In the genomic region with DNA sequence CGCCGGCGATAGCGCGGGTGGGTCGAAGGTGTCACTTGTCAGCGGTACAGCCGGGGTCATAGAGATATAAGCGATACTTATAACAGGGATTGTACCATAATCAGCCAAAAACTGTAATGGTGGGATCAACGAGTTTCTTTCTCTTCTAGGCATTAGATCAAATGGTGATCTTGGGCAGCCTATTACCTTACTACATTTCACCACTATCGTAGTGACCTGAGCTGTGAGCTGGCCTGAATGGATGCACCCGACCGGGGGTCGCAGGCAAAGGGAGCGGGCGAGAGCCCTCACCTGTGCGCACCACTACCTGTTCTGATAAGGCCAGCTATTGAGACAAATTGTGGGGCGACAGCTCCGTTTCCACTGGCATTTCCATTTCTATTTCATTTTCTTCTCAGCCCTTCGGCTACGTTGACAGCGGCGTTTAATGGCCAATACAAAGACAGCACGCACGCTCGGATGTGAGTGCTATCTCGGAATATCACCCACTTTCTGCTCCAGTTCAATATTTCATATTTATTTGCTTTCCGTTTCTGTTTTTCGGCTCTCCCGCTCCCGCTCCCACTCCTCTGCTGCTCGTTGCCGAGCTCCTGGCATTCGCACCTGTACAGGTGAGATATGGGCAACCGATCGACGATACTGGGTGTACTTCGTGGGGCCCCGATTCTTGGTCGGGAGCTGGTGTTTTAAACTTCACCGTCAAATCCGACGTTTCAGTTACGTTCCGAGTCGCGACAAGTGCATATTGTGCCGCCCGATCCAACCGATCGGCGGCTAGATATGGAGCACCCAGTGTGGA, we compare ENCODE assay signal across 2 fruit fly cellular contexts.
TF ChIP-seq lines count a peak whose summit lies in the region.

No protein-coding gene starts in this region.

TF ChIP-seq in whole organism, embryonic, 481 proteins besides CTCF, POLR2A, EP300 and RAD21 (continued from another document and continues in another):
- TF ChIP-seq mld (GFP tag; IDR thresholded peaks at IDR 0.05; lab: Robert Waterston, UW; ENCODE audit: partially characterized antibody) (no peak), B-H2 (GFP tag; optimal IDR thresholded peaks at IDR 0.05; lab: Kevin White, UChicago) (no peak), grn (GFP tag; optimal IDR thresholded peaks at IDR 0.05; lab: Kevin White, UChicago) (peak; percentile 31), tgo (GFP tag; IDR thresholded peaks at IDR 0.05; lab: Robert Waterston, UW) (peak; percentile 79), CG9817 (tag; optimal IDR thresholded peaks at IDR 0.05; lab: Kevin White, UChicago) (peak; percentile 23), odd (GFP tag; optimal IDR thresholded peaks at IDR 0.05; lab: Kevin White, UChicago) (peak; percentile 61), CG32532 (GFP tag; IDR thresholded peaks at IDR 0.05; lab: Robert Waterston, UW) (peak; percentile 65), kah (GFP tag; optimal IDR thresholded peaks at IDR 0.05; lab: Kevin White, UChicago) (peak; percentile 48), zen2 (GFP tag; IDR thresholded peaks at IDR 0.05; lab: Robert Waterston, UW; ENCODE audit: partially characterized antibody) (no peak), exex (tag; optimal IDR thresholded peaks at IDR 0.05; lab: Kevin White, UChicago) (peak; percentile 46), nerfin-1 (tag; optimal IDR thresholded peaks at IDR 0.05; lab: Kevin White, UChicago) (peak; percentile 66), sima (GFP tag; optimal IDR thresholded peaks at IDR 0.05; lab: Kevin White, UChicago) (no peak), crc (GFP tag; optimal IDR thresholded peaks at IDR 0.05; lab: Kevin White, UChicago) (peak; percentile 67), CG31224 (GFP tag; IDR thresholded peaks at IDR 0.05; lab: Robert Waterston, UW) (peak; percentile 67), Taf1 (GFP tag; IDR thresholded peaks at IDR 0.05; lab: Robert Waterston, UW) (peak; percentile 53; the same call in 1 of the 2 replicates), Dfd (GFP tag; optimal IDR thresholded peaks at IDR 0.05; lab: Kevin White, UChicago) (no peak), CG6689 (GFP tag; IDR thresholded peaks at IDR 0.05; lab: Robert Waterston, UW) (peak; percentile 88), NfI (GFP tag; optimal IDR thresholded peaks at IDR 0.05; lab: Kevin White, UChicago) (peak; percentile 64), Sry-β (GFP tag; optimal IDR thresholded peaks at IDR 0.05; lab: Kevin White, UChicago) (peak; percentile 41), usp (GFP tag; optimal IDR thresholded peaks at IDR 0.05; lab: Kevin White, UChicago) (no peak), shn (GFP tag; optimal IDR thresholded peaks at IDR 0.05; lab: Kevin White, UChicago) (peak; percentile 47), Mrtf (GFP tag; IDR thresholded peaks at IDR 0.05; lab: Robert Waterston, UW) (peak; percentile 71), CG14441 (GFP tag; IDR thresholded peaks at IDR 0.05; lab: Robert Waterston, UW) (peak; percentile 80), tap (tag; optimal IDR thresholded peaks at IDR 0.05; lab: Kevin White, UChicago) (peak; percentile 71), pros (GFP tag; optimal IDR thresholded peaks at IDR 0.05; lab: Kevin White, UChicago) (no peak), lilli (GFP tag; optimal IDR thresholded peaks at IDR 0.05; lab: Kevin White, UChicago) (peak; percentile 75), PHDP (tag; optimal IDR thresholded peaks at IDR 0.05; lab: Kevin White, UChicago) (peak; percentile 53), CG3407 (GFP tag; optimal IDR thresholded peaks at IDR 0.05; lab: Kevin White, UChicago) (peak; percentile 71), gt (GFP tag; IDR thresholded peaks at IDR 0.05; lab: Robert Waterston, UW) (peak; percentile 68), kni (GFP tag; optimal IDR thresholded peaks at IDR 0.05; lab: Kevin White, UChicago) (peak; percentile 22), CG4707 (GFP tag; optimal IDR thresholded peaks at IDR 0.05; lab: Kevin White, UChicago) (peak; percentile 64), CG16779 (GFP tag; IDR thresholded peaks at IDR 0.05; lab: Robert Waterston, UW) (0 out of 2 replicates have a peak, but pooled peaks have one; percentile 47), CG15601 (tag; optimal IDR thresholded peaks at IDR 0.05; lab: Kevin White, UChicago) (peak; percentile 79), Xrp1 (GFP tag; IDR thresholded peaks at IDR 0.05; lab: Robert Waterston, UW) (peak; percentile 93), CG3281 (GFP tag; optimal IDR thresholded peaks at IDR 0.05; lab: Kevin White, UChicago) (peak; percentile 59), CG13894 (tag; optimal IDR thresholded peaks at IDR 0.05; lab: Kevin White, UChicago) (no peak), vnd (GFP tag; IDR thresholded peaks at IDR 0.05; lab: Robert Waterston, UW; ENCODE audit: partially characterized antibody) (no peak), hb (GFP tag; IDR thresholded peaks at IDR 0.05; lab: Robert Waterston, UW; ENCODE audit: partially characterized antibody) (no peak), ttk (GFP tag; IDR thresholded peaks at IDR 0.05; lab: Robert Waterston, UW) (peak; percentile 87), dysf (GFP tag; IDR thresholded peaks at IDR 0.05; lab: Robert Waterston, UW) (peak; percentile 82), scrt (GFP tag; optimal IDR thresholded peaks at IDR 0.05; lab: Kevin White, UChicago) (peak; percentile 33), Elba2 (GFP tag; optimal IDR thresholded peaks at IDR 0.05; lab: Kevin White, UChicago) (no peak), br (optimal IDR thresholded peaks at IDR 0.05; lab: Kevin White, UChicago) (no peak), CG9876 (GFP tag; optimal IDR thresholded peaks at IDR 0.05; lab: Kevin White, UChicago) (peak; percentile 24), C15 (GFP tag; IDR thresholded peaks at IDR 0.05; lab: Robert Waterston, UW) (peak; percentile 53; the same call in 1 of the 3 replicates), CG17186 (GFP tag; optimal IDR thresholded peaks at IDR 0.05; lab: Kevin White, UChicago) (peak; percentile 63), her (GFP tag; optimal IDR thresholded peaks at IDR 0.05; lab: Kevin White, UChicago) (peak; percentile 53), tup (GFP tag; optimal IDR thresholded peaks at IDR 0.05; lab: Kevin White, UChicago) (peak; percentile 40), jigr1 (GFP tag; IDR thresholded peaks at IDR 0.05; lab: Robert Waterston, UW) (peak; percentile 81; the same call in 2 of the 3 replicates), CG17568 (GFP tag; optimal IDR thresholded peaks at IDR 0.05; lab: Kevin White, UChicago) (no peak), danr (GFP tag; IDR thresholded peaks at IDR 0.05; lab: Robert Waterston, UW) (peak; percentile 78; the same call in 1 of the 2 replicates), CG14014 (GFP tag; IDR thresholded peaks at IDR 0.05; lab: Robert Waterston, UW) (peak; percentile 76), ash1 (GFP tag; optimal IDR thresholded peaks at IDR 0.05; lab: Kevin White, UChicago) (no peak), CG16863 (GFP tag; optimal IDR thresholded peaks at IDR 0.05; lab: Kevin White, UChicago) (peak; percentile 84), crp (GFP tag; optimal IDR thresholded peaks at IDR 0.05; lab: Kevin White, UChicago) (peak in 1 of 2 experiments; percentile 23), CG6683 (GFP tag; optimal IDR thresholded peaks at IDR 0.05; lab: Kevin White, UChicago) (peak; percentile 50), gfzf (GFP tag; optimal IDR thresholded peaks at IDR 0.05; lab: Kevin White, UChicago) (no peak), CG15269 (tag; optimal IDR thresholded peaks at IDR 0.05; lab: Kevin White, UChicago) (peak; percentile 70), nmo (GFP tag; optimal IDR thresholded peaks at IDR 0.05; lab: Kevin White, UChicago) (peak; percentile 83), gcm2 (GFP tag; optimal IDR thresholded peaks at IDR 0.05; lab: Kevin White, UChicago) (no peak)

TF ChIP-seq in whole organism, prepupa, 60 proteins besides CTCF, POLR2A, EP300 and RAD21 (continued from another document):
- no peak for TF ChIP-seq dsx (GFP tag; optimal IDR thresholded peaks at IDR 0.05; lab: Kevin White, UChicago; ENCODE audit: poor library complexity, severe bottlenecking)
- TF ChIP-seq CG7368 (GFP tag; optimal IDR thresholded peaks at IDR 0.05; lab: Kevin White, UChicago): peak; percentile 41
- peak; percentile 28 for TF ChIP-seq topi (GFP tag; optimal IDR thresholded peaks at IDR 0.05; lab: Kevin White, UChicago)
- peak; percentile 37; the same call in 1 of the 3 replicates for TF ChIP-seq CG8119 (GFP tag; IDR thresholded peaks at IDR 0.05; lab: Robert Waterston, UW)
- peak; percentile 12 for TF ChIP-seq CG1621 (tag; optimal IDR thresholded peaks at IDR 0.05; lab: Kevin White, UChicago)
- no peak for TF ChIP-seq CG4318 (GFP tag; optimal IDR thresholded peaks at IDR 0.05; lab: Kevin White, UChicago)
- peak; percentile 29 for TF ChIP-seq acj6 (GFP tag; optimal IDR thresholded peaks at IDR 0.05; lab: Kevin White, UChicago)
- TF ChIP-seq Hr39 (GFP tag; optimal IDR thresholded peaks at IDR 0.05; lab: Kevin White, UChicago): peak; percentile 40
- peak; percentile 28 for TF ChIP-seq Hr4 (GFP tag; optimal IDR thresholded peaks at IDR 0.05; lab: Kevin White, UChicago)
- TF ChIP-seq CG31627 (GFP tag; optimal IDR thresholded peaks at IDR 0.05; lab: Kevin White, UChicago): peak; percentile 3
- peak; percentile 28 for TF ChIP-seq esn (GFP tag; optimal IDR thresholded peaks at IDR 0.05; lab: Kevin White, UChicago)
- TF ChIP-seq CG6854 (GFP tag; optimal IDR thresholded peaks at IDR 0.05; lab: Kevin White, UChicago): no peak
- peak; percentile 37 for TF ChIP-seq achi (GFP tag; optimal IDR thresholded peaks at IDR 0.05; lab: Kevin White, UChicago)
- peak; percentile 19 for TF ChIP-seq Met (GFP tag; optimal IDR thresholded peaks at IDR 0.05; lab: Kevin White, UChicago)
- peak; percentile 1 for TF ChIP-seq lz (GFP tag; optimal IDR thresholded peaks at IDR 0.05; lab: Kevin White, UChicago)
- peak; percentile 91 for TF ChIP-seq svp (GFP tag; lab: Kevin White, UChicago)
- 0 out of 2 replicates have a peak, but pooled peaks have one; percentile 35 for TF ChIP-seq CG15336 (GFP tag; IDR thresholded peaks at IDR 0.05; lab: Robert Waterston, UW)
- peak; percentile 14 for TF ChIP-seq Lpt (GFP tag; optimal IDR thresholded peaks at IDR 0.05; lab: Kevin White, UChicago)
- TF ChIP-seq CG8319 (GFP tag; optimal IDR thresholded peaks at IDR 0.05; lab: Kevin White, UChicago): peak; percentile 4
- peak; percentile 5 for TF ChIP-seq net (GFP tag; optimal IDR thresholded peaks at IDR 0.05; lab: Kevin White, UChicago)
- TF ChIP-seq Smox (GFP tag; optimal IDR thresholded peaks at IDR 0.05; lab: Kevin White, UChicago): no peak
- peak; percentile 73 for TF ChIP-seq CG6163 (GFP tag; IDR thresholded peaks at IDR 0.05; lab: Robert Waterston, UW)
- peak; percentile 29; the same call in 1 of the 2 replicates for TF ChIP-seq Gug (GFP tag; IDR thresholded peaks at IDR 0.05; lab: Robert Waterston, UW)
- no peak for TF ChIP-seq ss (GFP tag; optimal IDR thresholded peaks at IDR 0.05; lab: Kevin White, UChicago)
- TF ChIP-seq Blimp-1 (GFP tag; optimal IDR thresholded peaks at IDR 0.05; lab: Kevin White, UChicago): no peak
- no peak for TF ChIP-seq CG9139 (GFP tag; optimal IDR thresholded peaks at IDR 0.05; lab: Kevin White, UChicago)
- peak; percentile 37 for TF ChIP-seq CG8632 (GFP tag; optimal IDR thresholded peaks at IDR 0.05; lab: Kevin White, UChicago)
- TF ChIP-seq cyc (GFP tag; optimal IDR thresholded peaks at IDR 0.05; lab: Kevin White, UChicago): peak; percentile 16
- peak; percentile 20 for TF ChIP-seq fkh (GFP tag; optimal IDR thresholded peaks at IDR 0.05; lab: Kevin White, UChicago)
- TF ChIP-seq CG6808 (GFP tag; optimal IDR thresholded peaks at IDR 0.05; lab: Kevin White, UChicago): no peak
- no peak for TF ChIP-seq dac (GFP tag; optimal IDR thresholded peaks at IDR 0.05; lab: Kevin White, UChicago)
- TF ChIP-seq Ets96B (tag; optimal IDR thresholded peaks at IDR 0.05; lab: Kevin White, UChicago): peak; percentile 36
- no peak for TF ChIP-seq salr (GFP tag; optimal IDR thresholded peaks at IDR 0.05; lab: Kevin White, UChicago)
- TF ChIP-seq Hr38 (GFP tag; optimal IDR thresholded peaks at IDR 0.05; lab: Kevin White, UChicago): no peak
- no peak for TF ChIP-seq fd85E (GFP tag; optimal IDR thresholded peaks at IDR 0.05; lab: Kevin White, UChicago)
- no peak for TF ChIP-seq CG3032 (tag; optimal IDR thresholded peaks at IDR 0.05; lab: Kevin White, UChicago)
- peak; percentile 47 for TF ChIP-seq CG3919 (GFP tag; optimal IDR thresholded peaks at IDR 0.05; lab: Kevin White, UChicago)
- TF ChIP-seq eg (GFP tag; IDR thresholded peaks at IDR 0.05; lab: Robert Waterston, UW): peak; percentile 74
- no peak for TF ChIP-seq spab (GFP tag; optimal IDR thresholded peaks at IDR 0.05; lab: Kevin White, UChicago)
- peak; percentile 23 for TF ChIP-seq CG10631 (GFP tag; optimal IDR thresholded peaks at IDR 0.05; lab: Kevin White, UChicago)
- no peak for TF ChIP-seq CG11294 (GFP tag; IDR thresholded peaks at IDR 0.05; lab: Robert Waterston, UW)
- peak; percentile 16 for TF ChIP-seq Sox14 (GFP tag; optimal IDR thresholded peaks at IDR 0.05; lab: Kevin White, UChicago)
